Fruit fly (Drosophila melanogaster): ENCODE measurements around the gene CYLD.

Gene CYLD

dm6 chr2L:10265129-10265528, 34.5 kb downstream of the CYLD start, which contains the start of gene Mob3:
Gene Mob3 (plus strand): TSS chr2L:10265336.
- TF ChIP-seq CG12219 (GFP tag; optimal IDR thresholded peaks at IDR 0.05) (no peak), CG17186 (GFP tag; optimal IDR thresholded peaks at IDR 0.05) (no peak), CG8290 (GFP tag; optimal IDR thresholded peaks at IDR 0.05) (no peak), CG8290 (tag; optimal IDR thresholded peaks at IDR 0.05) (no peak), CG18262 (tag; optimal IDR thresholded peaks at IDR 0.05) (no peak), bbx (GFP tag; IDR thresholded peaks at IDR 0.05; ENCODE audit: partially characterized antibody) (peak; percentile 34; the same call in 1 of the 2 replicates), CHES-1-like (GFP tag; optimal IDR thresholded peaks at IDR 0.05) (no peak), Deaf1 (tag; optimal IDR thresholded peaks at IDR 0.05) (no peak), MBD-R2 (GFP tag; IDR thresholded peaks at IDR 0.05) (peak; percentile 68), lbe (GFP tag; optimal IDR thresholded peaks at IDR 0.05) (peak; percentile 51), Dll (GFP tag; IDR thresholded peaks at IDR 0.05; ENCODE audit: partially characterized antibody) (peak; percentile 55; the same call in 1 of the 4 replicates), Tbp (GFP tag; optimal IDR thresholded peaks at IDR 0.05) (no peak), row (GFP tag; IDR thresholded peaks at IDR 0.05) (peak; percentile 42; the same call in 1 of the 3 replicates), Sry-δ (GFP tag; optimal IDR thresholded peaks at IDR 0.05) (peak; percentile 63), Atf3 (GFP tag; optimal IDR thresholded peaks at IDR 0.05) (no peak), CG6791 (GFP tag; IDR thresholded peaks at IDR 0.05; ENCODE audit: partially characterized antibody) (no peak), dmrt99B (tag; optimal IDR thresholded peaks at IDR 0.05) (no peak), CG2712 (tag; optimal IDR thresholded peaks at IDR 0.05) (peak; percentile 22), Fer3 (tag; optimal IDR thresholded peaks at IDR 0.05) (no peak), CG17568 (GFP tag; optimal IDR thresholded peaks at IDR 0.05) (peak; percentile 33), Doc2 (GFP tag; IDR thresholded peaks at IDR 0.05) (no peak), danr (GFP tag; IDR thresholded peaks at IDR 0.05) (no peak), gro (GFP tag; optimal IDR thresholded peaks at IDR 0.05) (no peak), CG33213 (GFP tag; optimal IDR thresholded peaks at IDR 0.05) (no peak), CG12236 (GFP tag; optimal IDR thresholded peaks at IDR 0.05) (no peak), MESR4 (GFP tag; optimal IDR thresholded peaks at IDR 0.05) (peak; percentile 37), CG34224 (GFP tag; IDR thresholded peaks at IDR 0.05; ENCODE audit: partially characterized antibody) (0 out of 3 replicates have a peak, but pooled peaks have one; percentile 54), pzg (GFP tag; optimal IDR thresholded peaks at IDR 0.05) (peak; percentile 37), Nf-YB (GFP tag; optimal IDR thresholded peaks at IDR 0.05) (no peak), unc-4 (GFP tag; IDR thresholded peaks at IDR 0.05; ENCODE audit: partially characterized antibody) (peak; percentile 35; the same call in 1 of the 2 replicates), Scr (GFP tag; IDR thresholded peaks at IDR 0.05; ENCODE audit: partially characterized antibody) (peak; percentile 58), CG3838 (GFP tag; optimal IDR thresholded peaks at IDR 0.05) (no peak), CG2889 (GFP tag; IDR thresholded peaks at IDR 0.05) (no peak), CG30020 (tag; optimal IDR thresholded peaks at IDR 0.05) (peak; percentile 94), HLH3B (GFP tag; IDR thresholded peaks at IDR 0.05) (no peak), pfk (GFP tag; optimal IDR thresholded peaks at IDR 0.05) (peak; percentile 95), trem (tag; optimal IDR thresholded peaks at IDR 0.05) (peak; percentile 23), BEAF-32 (GFP tag; optimal IDR thresholded peaks at IDR 0.05) (peak; percentile 63), CG17802 (tag; optimal IDR thresholded peaks at IDR 0.05) (no peak), CG10321 (GFP tag; IDR thresholded peaks at IDR 0.05) (no peak), CG30403 (GFP tag; optimal IDR thresholded peaks at IDR 0.05) (no peak), Dref (GFP tag; IDR thresholded peaks at IDR 0.05) (peak; percentile 70), E2f1 (GFP tag; IDR thresholded peaks at IDR 0.05) (no peak), CG13287 (GFP tag; IDR thresholded peaks at IDR 0.05; ENCODE audit: partially characterized antibody) (peak; percentile 65), CG1603 (tag; optimal IDR thresholded peaks at IDR 0.05) (peak; percentile 82), amos (GFP tag; IDR thresholded peaks at IDR 0.05; ENCODE audit: partially characterized antibody) (peak; percentile 52; the same call in 1 of the 2 replicates), CG34376 (GFP tag; optimal IDR thresholded peaks at IDR 0.05) (peak; percentile 0), rib (GFP tag; IDR thresholded peaks at IDR 0.05) (no peak), Bgb (GFP tag; IDR thresholded peaks at IDR 0.05; ENCODE audit: partially characterized antibody) (peak; percentile 54; the same call in 1 of the 2 replicates), lov (optimal IDR thresholded peaks at IDR 0.05) (no peak), lov (GFP tag; IDR thresholded peaks at IDR 0.05) (no peak)
